Worm (Caenorhabditis elegans) whole organism, L3 larva: ENCODE data around the gene F58B3.4.
A peak's percentile ranks its signal among the peaks of the same experiment; 100 is the strongest.

Source experiments
- ZK546.5 ChIP-seq: sonication (generic microtip); optimal IDR thresholded peaks from 2 replicates; lab custom pipeline; 2017; ENCODE audit warnings: missing biosample characterization, missing genetic modification characterization
- aly-2 ChIP-seq: fragments of 150-350 bp; optimal IDR thresholded peaks from 2 replicates; lab custom pipeline; 2014; ENCODE audit warnings: missing biosample characterization, missing genetic modification characterization
- ama-1 ChIP-seq: fragments of 150-350 bp; optimal IDR thresholded peaks from 2 replicates; lab custom pipeline; 2018
- ceh-28 ChIP-seq: fragments of 150-350 bp; optimal IDR thresholded peaks from 2 replicates; lab custom pipeline; 2014; ENCODE audit warnings: missing biosample characterization, missing genetic modification reagents, missing genetic modification characterization
- ceh-9 ChIP-seq: sonication (generic microtip); optimal IDR thresholded peaks from 2 replicates; lab custom pipeline; 2018; ENCODE audit warnings: missing biosample characterization, missing genetic modification characterization
- daf-12 ChIP-seq: fragments of 150-350 bp; optimal IDR thresholded peaks from 2 replicates; lab custom pipeline; 2014; ENCODE audit warnings: missing biosample characterization, missing genetic modification reagents, missing genetic modification characterization
- egl-27 ChIP-seq: sonication (generic microtip); optimal IDR thresholded peaks from 4 replicates; lab custom pipeline; 2017; ENCODE audit warnings: missing biosample characterization, missing genetic modification reagents, missing genetic modification characterization
- egl-5 ChIP-seq: fragments of 150-350 bp; optimal IDR thresholded peaks from 2 replicates; lab custom pipeline; 2017; ENCODE audit warnings: missing biosample characterization, missing genetic modification reagents, missing genetic modification characterization, inconsistent platforms
- elt-1 ChIP-seq: fragments of 150-350 bp; optimal IDR thresholded peaks from 2 replicates; lab custom pipeline; 2014; ENCODE audit warnings: missing biosample characterization, missing genetic modification characterization
- elt-2 ChIP-seq: sonication (generic microtip); optimal IDR thresholded peaks from 2 replicates; lab custom pipeline; 2016; ENCODE audit warnings: missing genetic modification reagents, mild to moderate bottlenecking, missing genetic modification characterization, missing compliant biosample characterization
- elt-3 ChIP-seq, 3 experiments: fragments of 150-350 bp in 1 of 3; sonication (generic microtip) in 2 of 3; optimal IDR thresholded peaks; 2 replicates in 2 of 3; 4 replicates in 1 of 3; lab custom pipeline; 2014 to 2017; ENCODE audit warnings: missing biosample characterization in 3 of 3, missing genetic modification characterization in 3 of 3
- hmg-11 ChIP-seq: sonication (generic microtip); optimal IDR thresholded peaks from 2 replicates; lab custom pipeline; 2016; ENCODE audit warnings: missing genetic modification characterization, missing compliant biosample characterization
- jun-1 ChIP-seq: fragments of 150-350 bp; optimal IDR thresholded peaks from 2 replicates; lab custom pipeline; 2014; ENCODE audit warnings: missing biosample characterization, missing genetic modification reagents, missing genetic modification characterization
- lin-15B ChIP-seq: fragments of 150-350 bp; optimal IDR thresholded peaks from 2 replicates; lab custom pipeline; 2014; ENCODE audit warnings: missing biosample characterization, missing genetic modification characterization
- lin-39 ChIP-seq: fragments of 150-350 bp; optimal IDR thresholded peaks from 2 replicates; lab custom pipeline; 2018; ENCODE audit warnings: missing biosample characterization, missing genetic modification reagents, missing genetic modification characterization
- lsy-12 ChIP-seq: sonication (generic microtip); optimal IDR thresholded peaks from 2 replicates; lab custom pipeline; 2016; ENCODE audit warnings: mild to moderate bottlenecking, missing genetic modification characterization, missing compliant biosample characterization
- mdl-1 ChIP-seq: fragments of 150-350 bp; optimal IDR thresholded peaks from 2 replicates; lab custom pipeline; 2014; ENCODE audit warnings: missing biosample characterization, missing genetic modification characterization
- mml-1 ChIP-seq: fragments of 150-350 bp; sonication (generic microtip); optimal IDR thresholded peaks from 3 replicates; lab custom pipeline; 2014; ENCODE audit warnings: missing biosample characterization, missing genetic modification characterization
- nfya-1 ChIP-seq: sonication (generic microtip); optimal IDR thresholded peaks from 2 replicates; lab custom pipeline; 2017; ENCODE audit warnings: missing genetic modification characterization, mild to moderate bottlenecking, missing compliant biosample characterization, antibody characterized with exemption, moderate library complexity; ENCODE audit not compliant: insufficient read depth
- nhr-12 ChIP-seq: fragments of 150-350 bp; optimal IDR thresholded peaks from 2 replicates; lab custom pipeline; 2014; ENCODE audit warnings: missing biosample characterization, missing genetic modification characterization
- nhr-23 ChIP-seq: fragments of 150-350 bp; optimal IDR thresholded peaks from 2 replicates; lab custom pipeline; 2014; ENCODE audit warnings: missing biosample characterization, missing genetic modification reagents, missing genetic modification characterization
- nhr-25 ChIP-seq: sonication (generic microtip); optimal IDR thresholded peaks from 2 replicates; lab custom pipeline; 2017; ENCODE audit warnings: missing biosample characterization, missing genetic modification characterization
- nhr-28 ChIP-seq: fragments of 150-350 bp; optimal IDR thresholded peaks from 2 replicates; lab custom pipeline; 2014; ENCODE audit warnings: missing biosample characterization, missing genetic modification characterization
- nhr-43 ChIP-seq: sonication (generic microtip); optimal IDR thresholded peaks from 2 replicates; lab custom pipeline; 2016; ENCODE audit warnings: mild to moderate bottlenecking, missing genetic modification characterization, missing compliant biosample characterization; ENCODE audit not compliant: poor library complexity, severe bottlenecking
- nhr-67 ChIP-seq: fragments of 150-350 bp; optimal IDR thresholded peaks from 2 replicates; lab custom pipeline; 2014; ENCODE audit warnings: missing biosample characterization, missing genetic modification characterization
- nhr-76 ChIP-seq: fragments of 150-350 bp; sonication (generic microtip); optimal IDR thresholded peaks from 5 replicates; lab custom pipeline; 2014; ENCODE audit warnings: missing biosample characterization, missing genetic modification characterization
- pha-4 ChIP-seq: fragments of 150-350 bp; optimal IDR thresholded peaks from 2 replicates; lab custom pipeline; 2014; ENCODE audit warnings: missing biosample characterization, missing genetic modification reagents, missing genetic modification characterization
- pqm-1 ChIP-seq: fragments of 150-350 bp; optimal IDR thresholded peaks from 2 replicates; lab custom pipeline; 2017; ENCODE audit warnings: missing biosample characterization, missing genetic modification characterization, inconsistent platforms
- sea-2 ChIP-seq: fragments of 150-350 bp; sonication (generic microtip); optimal IDR thresholded peaks from 4 replicates; lab custom pipeline; 2014; ENCODE audit warnings: missing biosample characterization, missing genetic modification reagents, missing genetic modification characterization
- skn-1 ChIP-seq: fragments of 150-350 bp; optimal IDR thresholded peaks from 2 replicates; lab custom pipeline; 2014; ENCODE audit warnings: missing biosample characterization, missing genetic modification characterization
- snpc-4 ChIP-seq: fragments of 150-350 bp; optimal IDR thresholded peaks from 2 replicates; lab custom pipeline; 2014; ENCODE audit warnings: missing biosample characterization, missing genetic modification characterization
- tbx-2 ChIP-seq: sonication (generic microtip); optimal IDR thresholded peaks from 2 replicates; lab custom pipeline; 2016; ENCODE audit warnings: mild to moderate bottlenecking, missing genetic modification characterization, missing compliant biosample characterization
- unc-39 ChIP-seq: sonication (generic microtip); optimal IDR thresholded peaks from 4 replicates; lab custom pipeline; 2017; ENCODE audit warnings: missing biosample characterization, missing genetic modification characterization
- unc-62 ChIP-seq: fragments of 150-350 bp; sonication (generic microtip); optimal IDR thresholded peaks from 4 replicates; lab custom pipeline; 2014; ENCODE audit warnings: missing biosample characterization, missing genetic modification reagents, missing genetic modification characterization
- zag-1 ChIP-seq: fragments of 150-350 bp; optimal IDR thresholded peaks from 2 replicates; lab custom pipeline; 2014; ENCODE audit warnings: missing biosample characterization, missing genetic modification characterization
- ztf-11 ChIP-seq: fragments of 150-350 bp; optimal IDR thresholded peaks from 2 replicates; lab custom pipeline; 2014; ENCODE audit warnings: missing biosample characterization, missing genetic modification characterization
- ztf-4 ChIP-seq: fragments of 150-350 bp; optimal IDR thresholded peaks from 2 replicates; lab custom pipeline; 2014; ENCODE audit warnings: missing biosample characterization, missing genetic modification characterization

F58B3.4 gene

DNA sequence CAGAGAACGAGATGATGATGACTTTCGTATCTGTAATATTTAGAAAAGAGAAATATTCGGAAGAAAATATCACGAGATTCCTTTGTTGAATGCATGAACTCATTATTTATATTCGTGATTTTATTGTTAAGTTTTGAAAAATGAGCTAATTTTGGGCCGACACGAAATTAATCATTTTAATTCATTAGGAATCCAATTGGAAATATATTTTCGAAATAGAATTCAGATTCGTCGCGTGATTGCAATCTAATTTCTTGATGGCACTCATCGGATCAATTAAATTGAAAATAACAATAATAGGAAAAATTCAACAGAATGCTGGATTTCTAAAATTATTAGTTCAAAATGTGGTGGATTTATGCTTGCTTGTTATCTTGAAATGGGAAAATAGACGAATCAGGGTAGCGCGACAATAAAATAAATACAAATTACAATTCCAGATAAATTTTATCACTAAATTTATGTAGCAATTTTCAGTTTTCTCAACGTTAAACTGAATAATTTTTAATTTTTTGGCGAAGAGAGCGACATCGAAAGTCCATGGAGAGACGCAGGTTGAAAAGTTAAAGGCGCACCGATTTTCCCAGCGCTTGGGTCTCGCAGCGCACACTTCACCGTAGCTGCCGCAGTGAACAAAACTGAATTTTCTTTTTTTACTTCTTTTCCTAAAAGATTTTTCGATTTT lies 29.8 kb downstream of the F58B3.4 start (continued):
- TF ChIP-seq elt-2 (tag; lab: Kevin White, UChicago), result peak; percentile 26
- TF ChIP-seq unc-62 (GFP tag; lab: Kevin White, UChicago), result no peak
- no peak for TF ChIP-seq ztf-11 (tag; lab: Kevin White, UChicago)
- peak; percentile 70 for TF ChIP-seq lsy-12
- no peak for TF ChIP-seq jun-1
- peak; percentile 90 for TF ChIP-seq hmg-11 (tag; lab: Kevin White, UChicago)
- no peak for TF ChIP-seq nhr-67 (tag; lab: Kevin White, UChicago)
- no peak for TF ChIP-seq nhr-12
- TF ChIP-seq pha-4 (tag; lab: Kevin White, UChicago), result peak; percentile 77
- TF ChIP-seq skn-1 (tag; lab: Kevin White, UChicago), result no peak
- TF ChIP-seq nhr-23 (tag; lab: Kevin White, UChicago), result peak; percentile 74
- TF ChIP-seq nhr-28 (tag; lab: Kevin White, UChicago), result no peak
- TF ChIP-seq zag-1 (tag; lab: Kevin White, UChicago), result no peak
- peak; percentile 56 for TF ChIP-seq snpc-4 (tag; lab: Kevin White, UChicago)
- TF ChIP-seq egl-27, result no peak
- no peak for TF ChIP-seq daf-12 (tag; lab: Kevin White, UChicago)
- TF ChIP-seq, all 47 proteins: peak for 17

DNA sequence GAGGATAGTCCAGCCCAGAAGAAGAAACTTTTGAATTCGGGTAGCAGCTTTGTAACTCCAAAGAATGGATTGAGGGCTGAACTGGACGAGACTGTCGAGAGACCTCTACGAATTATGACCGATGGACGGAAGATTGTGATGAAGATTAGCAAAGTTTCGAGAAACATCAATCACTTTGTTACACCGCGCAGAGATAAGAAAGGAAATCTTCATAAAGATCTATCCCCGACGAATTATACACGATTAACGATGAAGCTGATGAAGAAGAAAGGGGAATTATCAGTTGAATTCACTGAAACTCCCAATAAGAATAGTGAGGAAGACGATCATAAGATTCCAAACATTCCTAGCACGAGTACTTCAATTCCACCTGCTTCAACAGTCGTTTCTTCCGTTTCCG lies 31.9 kb downstream of the F58B3.4 start:
- TF ChIP-seq elt-1 (tag; lab: Kevin White, UChicago) (peak; percentile 89), ceh-9 (tag; lab: Kevin White, UChicago) (no peak)

DNA sequence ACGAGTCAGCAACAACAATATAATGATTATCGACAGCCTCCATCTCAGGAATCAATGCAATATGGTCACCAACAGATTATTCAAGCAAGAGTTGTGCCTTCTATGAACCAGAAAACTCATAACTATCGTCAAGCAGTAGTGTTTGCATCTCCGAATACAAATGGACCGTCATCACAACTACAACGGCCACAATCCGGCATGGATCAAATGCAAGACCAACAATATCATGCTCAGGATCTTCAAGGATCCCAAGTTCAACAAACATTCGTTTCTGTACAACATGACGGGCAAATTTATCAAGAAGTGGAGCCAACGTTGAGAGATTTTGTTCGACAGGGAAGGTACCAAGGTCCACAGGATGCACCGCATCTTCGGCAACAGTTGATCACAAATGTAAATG lies 34.6 kb downstream of the F58B3.4 start:
- TF ChIP-seq nfya-1 (no peak), elt-3 (tag; optimal IDR thresholded peaks at IDR 0.05; lab: Kevin White, UChicago) (no peak), nhr-25 (tag; lab: Kevin White, UChicago) (no peak), elt-2 (tag; lab: Kevin White, UChicago) (no peak), nhr-67 (tag; lab: Kevin White, UChicago) (no peak)

DNA sequence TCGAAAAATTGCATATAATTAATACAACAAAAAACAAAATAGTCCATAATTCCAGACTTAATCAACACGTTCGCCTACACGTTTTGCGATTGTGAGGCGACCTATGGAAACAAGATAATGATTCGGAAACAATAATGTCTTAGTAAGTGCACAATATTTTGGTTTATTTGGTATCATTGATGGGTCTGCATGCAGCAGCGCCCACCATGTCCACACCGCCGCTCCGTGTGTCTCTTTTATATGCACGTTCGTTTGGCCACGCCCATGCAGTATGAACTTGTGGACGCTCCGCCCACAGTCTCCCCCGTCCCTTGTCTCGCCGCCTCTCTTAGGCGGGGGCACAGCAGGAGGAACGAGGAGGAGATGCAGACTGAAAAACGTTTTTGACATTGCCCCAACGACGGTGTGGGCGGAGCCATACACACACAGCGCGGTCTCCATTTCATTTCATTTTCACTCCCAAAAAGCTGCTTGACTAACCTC lies 37.4 kb downstream of the F58B3.4 start, which contains the start of gene mig-38:
Gene mig-38, plus strand, starts transcription at position 54 of the 483 bp plus-strand sequence.
- TF ChIP-seq jun-1, result peak; percentile 17
- TF ChIP-seq ceh-28 (tag; lab: Kevin White, UChicago), result no peak
- peak; percentile 69 for TF ChIP-seq nhr-43 (tag; lab: Kevin White, UChicago)
- TF ChIP-seq sea-2 (GFP tag; lab: Kevin White, UChicago), result no peak
- no peak for TF ChIP-seq ztf-11 (tag; lab: Kevin White, UChicago)
- TF ChIP-seq ztf-4 (tag; lab: Kevin White, UChicago), result peak; percentile 27
- peak; percentile 54 for TF ChIP-seq lin-39 (tag; lab: Kevin White, UChicago)
- no peak for TF ChIP-seq skn-1 (tag; lab: Kevin White, UChicago)
- peak; percentile 66 for TF ChIP-seq hmg-11 (tag; lab: Kevin White, UChicago)
- TF ChIP-seq elt-2 (tag; lab: Kevin White, UChicago), result peak; percentile 56
- TF ChIP-seq egl-5 (tag; lab: Kevin White, UChicago), result peak; percentile 24
- peak; percentile 96 for TF ChIP-seq ama-1 (lab: Kevin White, UChicago)
- TF ChIP-seq lsy-12, result peak; percentile 50
- TF ChIP-seq nhr-23 (tag; lab: Kevin White, UChicago), result no peak
- TF ChIP-seq nhr-25 (tag; lab: Kevin White, UChicago), result peak; percentile 57
- TF ChIP-seq snpc-4 (tag; lab: Kevin White, UChicago), result peak; percentile 14
- peak; percentile 81 for TF ChIP-seq nfya-1
- peak; percentile 39 for TF ChIP-seq lin-15B (tag; lab: Kevin White, UChicago)
- TF ChIP-seq pqm-1 (tag; lab: Kevin White, UChicago), result peak; percentile 32

DNA sequence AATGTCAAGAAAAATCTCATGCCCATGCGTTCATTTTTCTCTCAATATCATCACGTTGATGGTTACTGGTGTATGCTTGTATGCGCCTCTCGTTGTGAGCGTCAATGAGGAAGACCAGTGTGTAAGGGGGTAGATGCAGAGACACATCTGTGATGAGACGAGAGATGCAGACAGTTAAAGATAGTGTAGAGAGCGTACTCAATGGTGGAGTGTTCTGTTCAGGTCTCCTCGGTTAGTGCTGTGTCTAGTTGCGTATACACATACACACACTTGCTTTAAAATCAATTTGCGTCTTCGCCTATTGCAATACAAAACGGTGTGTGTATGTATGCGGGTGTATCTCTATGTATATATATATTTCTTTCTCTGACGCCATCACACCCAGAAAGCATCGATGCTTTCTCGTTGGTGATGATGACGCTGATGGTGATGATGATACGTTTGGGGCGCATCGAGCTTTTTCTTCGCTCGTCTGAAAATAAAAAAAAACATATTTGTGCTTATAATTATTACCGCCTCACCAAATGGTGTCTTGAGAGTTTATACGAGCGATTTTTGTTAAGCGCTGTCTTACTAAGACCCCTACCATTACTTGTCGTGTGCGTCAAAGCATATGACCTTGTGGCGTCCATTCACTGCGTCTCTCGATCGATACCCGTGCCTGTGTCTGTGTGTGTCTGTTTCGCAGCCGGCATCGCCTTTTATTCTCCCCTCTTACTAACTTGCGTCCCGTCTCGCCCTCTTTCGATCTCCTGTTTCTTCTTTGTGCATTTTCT lies 38.0 kb downstream of the F58B3.4 start, which contains the start of gene F40F11.3:
Gene F40F11.3, minus strand, starts transcription at position 589 of the 776 bp plus-strand sequence.
- TF ChIP-seq ZK546.5 (tag; lab: Kevin White, UChicago) (no peak), nhr-28 (tag; lab: Kevin White, UChicago) (no peak), ceh-9 (tag; lab: Kevin White, UChicago) (no peak), ztf-11 (tag; lab: Kevin White, UChicago) (no peak), mdl-1 (tag; lab: Kevin White, UChicago) (peak; percentile 46), ama-1 (lab: Kevin White, UChicago) (peak; percentile 81), tbx-2 (tag; lab: Kevin White, UChicago) (peak; percentile 69), lin-15B (tag; lab: Kevin White, UChicago) (peak; percentile 83), nfya-1 (peak; percentile 91), pqm-1 (tag; lab: Kevin White, UChicago) (peak; percentile 64), lin-39 (tag; lab: Kevin White, UChicago) (peak; percentile 61), nhr-12 (no peak), aly-2 (peak; percentile 7), sea-2 (GFP tag; lab: Kevin White, UChicago) (no peak), jun-1 (peak; percentile 74), nhr-76 (tag; lab: Kevin White, UChicago) (no peak), elt-1 (tag; lab: Kevin White, UChicago) (peak; percentile 34), nhr-23 (tag; lab: Kevin White, UChicago) (peak; percentile 60), ztf-4 (tag; lab: Kevin White, UChicago) (peak; percentile 4), unc-39 (tag; lab: Kevin White, UChicago) (no peak), mml-1 (tag; lab: Kevin White, UChicago) (no peak), unc-62 (GFP tag; lab: Kevin White, UChicago) (peak; percentile 46), lsy-12 (peak; percentile 90), ceh-28 (tag; lab: Kevin White, UChicago) (peak; percentile 72), zag-1 (tag; lab: Kevin White, UChicago) (no peak)
